Worm (Caenorhabditis elegans): ENCODE results near the gene W07G4.7.

- TF ChIP-seq ceh-9 (tag; optimal IDR thresholded peaks at IDR 0.05), result no peak
- TF ChIP-seq unc-86 (tag; optimal IDR thresholded peaks at IDR 0.05), result no peak
- no peak for TF ChIP-seq hlh-30 (tag; optimal IDR thresholded peaks at IDR 0.05; ENCODE audit: insufficient read depth)
- no peak for TF ChIP-seq sdc-2 (tag; optimal IDR thresholded peaks at IDR 0.05)
- no peak for TF ChIP-seq ceh-48 (tag; optimal IDR thresholded peaks at IDR 0.05)
- no peak for TF ChIP-seq hlh-13 (GFP tag; optimal IDR thresholded peaks at IDR 0.05)
- TF ChIP-seq hlh-6 (tag; optimal IDR thresholded peaks at IDR 0.05), result no peak
- no peak for TF ChIP-seq K02D7.2 (tag; optimal IDR thresholded peaks at IDR 0.05)
- no peak for TF ChIP-seq dve-1 (tag; optimal IDR thresholded peaks at IDR 0.05)
- TF ChIP-seq rnt-1 (tag; optimal IDR thresholded peaks at IDR 0.05), result no peak
- no peak for TF ChIP-seq ceh-22 (tag; optimal IDR thresholded peaks at IDR 0.05)
- TF ChIP-seq pha-4 (tag; optimal IDR thresholded peaks at IDR 0.05), result no peak
Observed at ce11 chrV:13024499-13024898, 10.0 kb downstream of the W07G4.7 start.

All from whole organism, late embryonic.